Worm (Caenorhabditis elegans): ENCODE results near the gene T10H4.4.

ce11 chrV:15318638-15319037 is 46.5 kb upstream of the T10H4.4 start, which contains the start of gene nhr-291:
- TF ChIP-seq elt-1 (tag; optimal IDR thresholded peaks at IDR 0.05; ENCODE audit: borderline replicate concordance, insufficient read depth), result no peak
- no peak for TF ChIP-seq nhr-76 (tag; optimal IDR thresholded peaks at IDR 0.05)
- no peak for TF ChIP-seq snpc-4 (tag; optimal IDR thresholded peaks at IDR 0.05)
- TF ChIP-seq sptf-1 (tag; optimal IDR thresholded peaks at IDR 0.05), result no peak
- TF ChIP-seq nhr-237 (tag; optimal IDR thresholded peaks at IDR 0.05), result no peak
- TF ChIP-seq ham-2 (GFP tag; optimal IDR thresholded peaks at IDR 0.05), result no peak
- no peak for TF ChIP-seq nhr-12 (tag; optimal IDR thresholded peaks at IDR 0.05)
- no peak for TF ChIP-seq blmp-1 (tag; optimal IDR thresholded peaks at IDR 0.05)
- TF ChIP-seq sem-2 (GFP tag; optimal IDR thresholded peaks at IDR 0.05), result no peak
- TF ChIP-seq unc-62 (GFP tag; optimal IDR thresholded peaks at IDR 0.05), result no peak
- no peak for TF ChIP-seq lsy-2 (tag; optimal IDR thresholded peaks at IDR 0.05)
- TF ChIP-seq unc-39 (tag; optimal IDR thresholded peaks at IDR 0.05), result no peak
- TF ChIP-seq mep-1 (tag; optimal IDR thresholded peaks at IDR 0.05), result no peak
- TF ChIP-seq ces-1 (GFP tag; optimal IDR thresholded peaks at IDR 0.05), result no peak
